In genomic region chrV:9318046-9318445, ce11 we compare ENCODE assay signal across 5 worm cellular contexts.
A peak's percentile ranks its signal among the peaks of the same experiment; 100 is the strongest.
TF ChIP-seq lines count a peak whose summit lies in the region.

TSS of gene kvs-3 (plus strand) at chrV:9318311.

TF ChIP-seq in whole organism, L1 larva, 84 proteins besides CTCF, POLR2A, EP300 and RAD21 (continues in another document):
- TF ChIP-seq ces-1 (GFP tag; optimal IDR thresholded peaks at IDR 0.05; lab: Kevin White, UChicago) = no peak
- peak; percentile 57 for TF ChIP-seq mep-1 (tag; optimal IDR thresholded peaks at IDR 0.05; lab: Kevin White, UChicago)
- TF ChIP-seq nhr-237 (tag; optimal IDR thresholded peaks at IDR 0.05; lab: Kevin White, UChicago) = no peak
- no peak for TF ChIP-seq nhr-12 (tag; optimal IDR thresholded peaks at IDR 0.05; lab: Kevin White, UChicago)
- TF ChIP-seq snpc-4 (tag; optimal IDR thresholded peaks at IDR 0.05; lab: Kevin White, UChicago) = no peak
- peak in 2 of 3 experiments; percentile 27 to 30 for TF ChIP-seq dpl-1 (GFP tag; optimal IDR thresholded peaks at IDR 0.05; lab: Kevin White, UChicago)
- TF ChIP-seq nhr-28 (tag; optimal IDR thresholded peaks at IDR 0.05; lab: Kevin White, UChicago) = no peak
- TF ChIP-seq unc-62 (GFP tag; optimal IDR thresholded peaks at IDR 0.05; lab: Kevin White, UChicago) = no peak
- TF ChIP-seq ztf-11 (tag; optimal IDR thresholded peaks at IDR 0.05; lab: Kevin White, UChicago) = peak in 1 of 2 experiments; percentile 29
- no peak for TF ChIP-seq egl-13 (tag; optimal IDR thresholded peaks at IDR 0.05; lab: Kevin White, UChicago)
- peak; percentile 19 for TF ChIP-seq xbp-1 (tag; optimal IDR thresholded peaks at IDR 0.05; lab: Kevin White, UChicago)
- no peak for TF ChIP-seq aly-2 (tag; optimal IDR thresholded peaks at IDR 0.05; lab: Kevin White, UChicago)
- peak in 1 of 2 experiments; percentile 63 for TF ChIP-seq lin-35 (GFP tag; optimal IDR thresholded peaks at IDR 0.05; lab: Kevin White, UChicago)
- no peak for TF ChIP-seq hlh-4 (tag; optimal IDR thresholded peaks at IDR 0.05; lab: Kevin White, UChicago)
- TF ChIP-seq pax-3 (tag; optimal IDR thresholded peaks at IDR 0.05; lab: Kevin White, UChicago) = no peak
- no peak for TF ChIP-seq zip-4 (GFP tag; optimal IDR thresholded peaks at IDR 0.05; lab: Kevin White, UChicago)
- TF ChIP-seq nhr-90 (tag; optimal IDR thresholded peaks at IDR 0.05; lab: Kevin White, UChicago; ENCODE audit: poor library complexity) = peak; percentile 59
- TF ChIP-seq ceh-8 (GFP tag; optimal IDR thresholded peaks at IDR 0.05; lab: Kevin White, UChicago) = peak; percentile 24

TF ChIP-seq in whole organism, L3 larva, 47 proteins besides CTCF, POLR2A, EP300 and RAD21:
- TF ChIP-seq lin-39 (tag; optimal IDR thresholded peaks at IDR 0.05; lab: Kevin White, UChicago) = peak; percentile 65
- TF ChIP-seq jun-1 (tag; optimal IDR thresholded peaks at IDR 0.05; lab: Kevin White, UChicago) = no peak
- TF ChIP-seq skn-1 (tag; optimal IDR thresholded peaks at IDR 0.05; lab: Kevin White, UChicago) = no peak
- peak; percentile 51 for TF ChIP-seq tbx-2 (tag; optimal IDR thresholded peaks at IDR 0.05; lab: Kevin White, UChicago)
- TF ChIP-seq nhr-25 (tag; optimal IDR thresholded peaks at IDR 0.05; lab: Kevin White, UChicago) = no peak
- peak; percentile 49 for TF ChIP-seq nfya-1 (tag; optimal IDR thresholded peaks at IDR 0.05; lab: Kevin White, UChicago; ENCODE audit: insufficient read depth)
- peak; percentile 2 for TF ChIP-seq nhr-76 (tag; optimal IDR thresholded peaks at IDR 0.05; lab: Kevin White, UChicago)
- TF ChIP-seq elt-3 (tag; optimal IDR thresholded peaks at IDR 0.05; lab: Kevin White, UChicago) = no peak
- no peak for TF ChIP-seq nhr-23 (tag; optimal IDR thresholded peaks at IDR 0.05; lab: Kevin White, UChicago)
- peak; percentile 29 for TF ChIP-seq egl-27 (tag; optimal IDR thresholded peaks at IDR 0.05; lab: Kevin White, UChicago)
- peak; percentile 19 for TF ChIP-seq nhr-77 (tag; optimal IDR thresholded peaks at IDR 0.05; lab: Kevin White, UChicago)
- peak; percentile 37 for TF ChIP-seq lsy-12 (tag; optimal IDR thresholded peaks at IDR 0.05; lab: Kevin White, UChicago)
- peak; percentile 22 for TF ChIP-seq elt-1 (tag; optimal IDR thresholded peaks at IDR 0.05; lab: Kevin White, UChicago)
- TF ChIP-seq R02D3.7 (tag; optimal IDR thresholded peaks at IDR 0.05; lab: Kevin White, UChicago) = peak; percentile 2
- peak; percentile 81 for TF ChIP-seq hmg-11 (tag; optimal IDR thresholded peaks at IDR 0.05; lab: Kevin White, UChicago)
- TF ChIP-seq ceh-28 (tag; optimal IDR thresholded peaks at IDR 0.05; lab: Kevin White, UChicago) = no peak
- no peak for TF ChIP-seq nhr-43 (tag; optimal IDR thresholded peaks at IDR 0.05; lab: Kevin White, UChicago; ENCODE audit: poor library complexity, severe bottlenecking)
- TF ChIP-seq elt-2 (tag; optimal IDR thresholded peaks at IDR 0.05; lab: Kevin White, UChicago) = peak; percentile 49

TF ChIP-seq in whole organism, early embryonic, 17 proteins besides CTCF, POLR2A, EP300 and RAD21:
- no peak for TF ChIP-seq ceh-36 (tag; optimal IDR thresholded peaks at IDR 0.05; lab: Kevin White, UChicago)
- TF ChIP-seq sea-1 (GFP tag; conservative IDR thresholded peaks at IDR 0.05; lab: Robert Waterston, UW) = no peak
- TF ChIP-seq hmbx-1 (tag; optimal IDR thresholded peaks at IDR 0.05; lab: Kevin White, UChicago) = no peak
- TF ChIP-seq tbx-37 (GFP tag; conservative IDR thresholded peaks at IDR 0.05; lab: Robert Waterston, UW) = no peak; the same call in 1 of the 2 replicates
- TF ChIP-seq flt-1 (GFP tag; IDR thresholded peaks at IDR 0.05; lab: Robert Waterston, UW) = 0 out of 2 replicates have a peak, but pooled peaks have one; percentile 18
- TF ChIP-seq ama-1 (optimal IDR thresholded peaks at IDR 0.05; lab: Kevin White, UChicago) = no peak
- TF ChIP-seq B0310.2 (tag; optimal IDR thresholded peaks at IDR 0.05; lab: Kevin White, UChicago) = no peak
- TF ChIP-seq scrt-1 (GFP tag; IDR thresholded peaks at IDR 0.05; lab: Robert Waterston, UW) = no peak
- no peak for TF ChIP-seq hnd-1 (tag; optimal IDR thresholded peaks at IDR 0.05; lab: Kevin White, UChicago)
- TF ChIP-seq pes-1 (GFP tag; IDR thresholded peaks at IDR 0.05; lab: Robert Waterston, UW) = peak; percentile 68
- TF ChIP-seq tbx-11 (GFP tag; IDR thresholded peaks at IDR 0.05; lab: Robert Waterston, UW) = peak; percentile 49; the same call in 1 of the 2 replicates
- TF ChIP-seq hmg-4 (GFP tag; optimal IDR thresholded peaks at IDR 0.05; lab: Kevin White, UChicago) = no peak
- TF ChIP-seq aly-1 (tag; optimal IDR thresholded peaks at IDR 0.05; lab: Kevin White, UChicago) = no peak
- no peak for TF ChIP-seq F13C5.2 (tag; optimal IDR thresholded peaks at IDR 0.05; lab: Kevin White, UChicago)
- TF ChIP-seq ets-7 (tag; optimal IDR thresholded peaks at IDR 0.05; lab: Kevin White, UChicago) = no peak
- no peak for TF ChIP-seq ceh-13 (GFP tag; optimal IDR thresholded peaks at IDR 0.05; lab: Kevin White, UChicago)
- TF ChIP-seq tra-4 (tag; optimal IDR thresholded peaks at IDR 0.05; lab: Kevin White, UChicago) = no peak

TF ChIP-seq in whole organism, midembryonic, 9 proteins besides CTCF, POLR2A, EP300 and RAD21:
- TF ChIP-seq cog-1 (tag; optimal IDR thresholded peaks at IDR 0.05; lab: Kevin White, UChicago) (no peak), T22C8.4 (GFP tag; IDR thresholded peaks at IDR 0.05; lab: Robert Waterston, UW) (peak; percentile 63), klf-2 (GFP tag; conservative IDR thresholded peaks at IDR 0.05; lab: Robert Waterston, UW) (0 out of 2 replicates have a peak, but pooled peaks have one; percentile 47), med-1 (GFP tag; optimal IDR thresholded peaks at IDR 0.05; lab: Kevin White, UChicago; ENCODE audit: insufficient read depth) (peak; percentile 26), ref-1 (GFP tag; conservative IDR thresholded peaks at IDR 0.05; lab: Robert Waterston, UW) (0 out of 2 replicates have a peak, but pooled peaks have one; percentile 15), tab-1 (GFP tag; IDR thresholded peaks at IDR 0.05; lab: Robert Waterston, UW) (0 out of 2 replicates have a peak, but pooled peaks have one; percentile 66), ztf-23 (GFP tag; IDR thresholded peaks at IDR 0.05; lab: Robert Waterston, UW) (peak; percentile 82), flt-1 (GFP tag; IDR thresholded peaks at IDR 0.05; lab: Robert Waterston, UW) (no peak), ztf-29 (GFP tag; IDR thresholded peaks at IDR 0.05; lab: Robert Waterston, UW) (no peak)

TF ChIP-seq in whole organism, young adult, 124 proteins besides CTCF, POLR2A, EP300 and RAD21 (continues in another document):
- TF ChIP-seq atf-7 (tag; optimal IDR thresholded peaks at IDR 0.05; lab: Kevin White, UChicago) = peak; percentile 51
- peak; percentile 69; the same call in 1 of the 2 replicates for TF ChIP-seq Y53F4B.3 (GFP tag; IDR thresholded peaks at IDR 0.05; lab: Robert Waterston, UW)
- no peak; the same call in 1 of the 2 replicates for TF ChIP-seq dox-1 (GFP tag; IDR thresholded peaks at IDR 0.05; lab: Robert Waterston, UW)
- TF ChIP-seq zfh-2 (GFP tag; conservative IDR thresholded peaks at IDR 0.05; lab: Robert Waterston, UW) = no peak
- no peak for TF ChIP-seq zim-3 (tag; optimal IDR thresholded peaks at IDR 0.05; lab: Kevin White, UChicago)
- no peak for TF ChIP-seq tlf-1 (GFP tag; optimal IDR thresholded peaks at IDR 0.05; lab: Kevin White, UChicago)
- peak; percentile 90 for TF ChIP-seq him-1 (tag; optimal IDR thresholded peaks at IDR 0.05; lab: Kevin White, UChicago)
- TF ChIP-seq attf-5 (GFP tag; optimal IDR thresholded peaks at IDR 0.05; lab: Kevin White, UChicago) = peak; percentile 79
- TF ChIP-seq egl-18 (GFP tag; IDR thresholded peaks at IDR 0.05; lab: Robert Waterston, UW) = peak; percentile 75; the same call in 1 of the 2 replicates
- TF ChIP-seq K12H6.12 (tag; optimal IDR thresholded peaks at IDR 0.05; lab: Kevin White, UChicago) = peak; percentile 78
- TF ChIP-seq ztf-26 (tag; optimal IDR thresholded peaks at IDR 0.05; lab: Kevin White, UChicago) = peak; percentile 70
- TF ChIP-seq K11D2.4 (GFP tag; IDR thresholded peaks at IDR 0.05; lab: Robert Waterston, UW) = peak; percentile 67
- TF ChIP-seq cebp-1 (GFP tag; IDR thresholded peaks at IDR 0.05; lab: Robert Waterston, UW) = peak; percentile 55; the same call in 1 of the 2 replicates
- TF ChIP-seq cebp-1 (tag; optimal IDR thresholded peaks at IDR 0.05; lab: Kevin White, UChicago) = no peak
- peak; percentile 69; the same call in 1 of the 2 replicates for TF ChIP-seq Y79H2A.3 (GFP tag; conservative IDR thresholded peaks at IDR 0.05; lab: Robert Waterston, UW)
- TF ChIP-seq sdz-38 (tag; optimal IDR thresholded peaks at IDR 0.05; lab: Kevin White, UChicago) = peak; percentile 10
- peak; percentile 95 for TF ChIP-seq B0261.1 (tag; optimal IDR thresholded peaks at IDR 0.05; lab: Kevin White, UChicago)
- peak; percentile 79; the same call in 1 of the 2 replicates for TF ChIP-seq egl-44 (GFP tag; IDR thresholded peaks at IDR 0.05; lab: Robert Waterston, UW)
- peak; percentile 82 for TF ChIP-seq repo-1 (tag; optimal IDR thresholded peaks at IDR 0.05; lab: Kevin White, UChicago)
- TF ChIP-seq pbrm-1 (GFP tag; IDR thresholded peaks at IDR 0.05; lab: Robert Waterston, UW) = peak; percentile 62; the same call in 1 of the 2 replicates
- 0 out of 2 replicates have a peak, but pooled peaks have one; percentile 48 for TF ChIP-seq lir-1 (GFP tag; conservative IDR thresholded peaks at IDR 0.05; lab: Robert Waterston, UW)
- TF ChIP-seq bed-2 (GFP tag; IDR thresholded peaks at IDR 0.05; lab: Robert Waterston, UW) = 0 out of 2 replicates have a peak, but pooled peaks have one; percentile 40
- peak; percentile 90; the same call in 1 of the 2 replicates for TF ChIP-seq F39B2.1 (GFP tag; IDR thresholded peaks at IDR 0.05; lab: Robert Waterston, UW)
- TF ChIP-seq C06A6.2 (GFP tag; conservative IDR thresholded peaks at IDR 0.05; lab: Robert Waterston, UW) = peak; percentile 63
- no peak for TF ChIP-seq F55B11.4 (tag; optimal IDR thresholded peaks at IDR 0.05; lab: Kevin White, UChicago; ENCODE audit: borderline replicate concordance, insufficient read depth)
- TF ChIP-seq unc-62 (GFP tag; optimal IDR thresholded peaks at IDR 0.05; lab: Kevin White, UChicago) = no peak
- TF ChIP-seq ccch-3 (GFP tag; optimal IDR thresholded peaks at IDR 0.05; lab: Kevin White, UChicago) = peak; percentile 53
- TF ChIP-seq lsy-27 (tag; optimal IDR thresholded peaks at IDR 0.05; lab: Kevin White, UChicago; ENCODE audit: borderline replicate concordance, insufficient read depth) = peak; percentile 34
- TF ChIP-seq lag-1 (GFP tag; IDR thresholded peaks at IDR 0.05; lab: Robert Waterston, UW) = 0 out of 2 replicates have a peak, but pooled peaks have one; percentile 39
- TF ChIP-seq tbx-9 (tag; optimal IDR thresholded peaks at IDR 0.05; lab: Kevin White, UChicago; ENCODE audit: borderline replicate concordance) = peak; percentile 19
- TF ChIP-seq nfyb-1 (GFP tag; IDR thresholded peaks at IDR 0.05; lab: Robert Waterston, UW) = peak; percentile 92
- TF ChIP-seq T07F8.4 (tag; optimal IDR thresholded peaks at IDR 0.05; lab: Kevin White, UChicago) = peak; percentile 92
- TF ChIP-seq tbp1 (GFP tag; optimal IDR thresholded peaks at IDR 0.05; lab: Kevin White, UChicago) = peak; percentile 97

Comparison
In these comparisons a context has a peak if more than half of its experiments do, and no peak if none do; other contexts are left out.
1. Of the 8 proteins assayed by ChIP-seq in both whole organism, young adult and whole organism, L1 larva: peak only in whole organism, young adult: ama-1; only in whole organism, L1 larva: none; in both: dpl-1, efl-1, nhr-90 and unc-130; in neither: 1; mixed calls (peak in some experiments, not most) for 2.